Fruit fly (Drosophila melanogaster) whole organism, embryonic: ENCODE data around the gene pHCl-1.

Experiments
- Atf3 ChIP-seq: fragments of 200-800 bp; sonication (Bioruptor generic); optimal IDR thresholded peaks from 3 replicates; lab custom pipeline; 2016; ENCODE audit warnings: missing biosample characterization, missing genetic modification characterization
- Bteb2 ChIP-seq: fragments of 200-800 bp; sonication (Bioruptor generic); optimal IDR thresholded peaks from 2 replicates; lab custom pipeline; 2016; ENCODE audit warnings: missing biosample characterization, missing genetic modification characterization
- CG10267 ChIP-seq: fragments of 200-800 bp; sonication (Bioruptor generic); optimal IDR thresholded peaks from 2 replicates; lab custom pipeline; 2018; ENCODE audit warnings: missing biosample characterization, mild to moderate bottlenecking, missing genetic modification characterization, moderate library complexity
- CG10979 ChIP-seq: fragments of 200-800 bp; sonication (Bioruptor generic); optimal IDR thresholded peaks from 2 replicates; lab custom pipeline; 2018; ENCODE audit warnings: missing biosample characterization, mild to moderate bottlenecking, missing genetic modification characterization, moderate library complexity
- CG14710 ChIP-seq: fragments of 200-800 bp; sonication (Bioruptor generic); optimal IDR thresholded peaks from 3 replicates; lab custom pipeline; 2019; ENCODE audit warnings: missing biosample characterization, mild to moderate bottlenecking, missing genetic modification characterization, moderate library complexity
- CG15696 ChIP-seq: fragments of 200-800 bp; sonication (Bioruptor generic); optimal IDR thresholded peaks from 2 replicates; lab custom pipeline; 2019; ENCODE audit warnings: missing biosample characterization, mild to moderate bottlenecking, missing genetic modification characterization, moderate library complexity
- CG16815 ChIP-seq: fragments of 200-800 bp; sonication (Bioruptor generic); optimal IDR thresholded peaks from 3 replicates; lab custom pipeline; 2017; ENCODE audit warnings: missing biosample characterization, mild to moderate bottlenecking, missing genetic modification characterization
- CG17328 ChIP-seq: fragments of 200-800 bp; sonication (Bioruptor generic); IDR thresholded peaks from 2 replicates; pipeline ENCODE4 v1.3.6; 2022; ENCODE audit warnings: missing biosample characterization, missing genetic modification characterization
- CG17361 ChIP-seq: fragments of 200-800 bp; sonication (Bioruptor generic); IDR thresholded peaks from 3 replicates; pipeline ENCODE4 v1.3.6; 2022; ENCODE audit warnings: missing biosample characterization, missing genetic modification characterization
- CG17829 ChIP-seq: fragments of 200-800 bp; optimal IDR thresholded peaks from 2 replicates; lab custom pipeline; 2019; ENCODE audit warnings: missing biosample characterization, mild to moderate bottlenecking, missing genetic modification characterization, moderate library complexity
- CG18262 ChIP-seq: fragments of 200-800 bp; optimal IDR thresholded peaks from 3 replicates; lab custom pipeline; 2019; ENCODE audit warnings: missing biosample characterization, mild to moderate bottlenecking, missing genetic modification characterization, moderate library complexity
- CG18764 ChIP-seq: fragments of 200-800 bp; sonication (Bioruptor generic); optimal IDR thresholded peaks from 3 replicates; lab custom pipeline; 2016; ENCODE audit warnings: missing biosample characterization, missing genetic modification characterization
- CG2129 ChIP-seq: fragments of 200-800 bp; sonication (Bioruptor generic); IDR thresholded peaks from 2 replicates; pipeline ENCODE4 v1.3.6; 2022; ENCODE audit warnings: missing biosample characterization, missing genetic modification characterization; ENCODE audit not compliant: partially characterized antibody
- CG2712 ChIP-seq: fragments of 200-800 bp; optimal IDR thresholded peaks from 3 replicates; lab custom pipeline; 2019; ENCODE audit warnings: missing biosample characterization, mild to moderate bottlenecking, missing genetic modification characterization, moderate library complexity
- CG30431 ChIP-seq: fragments of 200-800 bp; sonication (Bioruptor generic); optimal IDR thresholded peaks from 2 replicates; lab custom pipeline; 2017; ENCODE audit warnings: missing biosample characterization, missing genetic modification characterization
- CG3726 ChIP-seq: fragments of 200-800 bp; sonication (Bioruptor generic); IDR thresholded peaks from 3 replicates; pipeline ENCODE4, ENCODE4 v1.3.6; 2022; ENCODE audit warnings: missing biosample characterization, missing genetic modification characterization
- CG4360 ChIP-seq: fragments of 200-800 bp; sonication (Bioruptor generic); IDR thresholded peaks from 2 replicates; pipeline ENCODE4 v1.3.6; 2022; ENCODE audit warnings: missing biosample characterization, missing genetic modification characterization
- CG6254 ChIP-seq: fragments of 200-800 bp; sonication (Bioruptor generic); optimal IDR thresholded peaks from 3 replicates; lab custom pipeline; 2017; ENCODE audit warnings: mild to moderate bottlenecking, missing biosample characterization, missing genetic modification reagents, missing genetic modification characterization
- CG8281 ChIP-seq: fragments of 200-800 bp; sonication (Bioruptor generic); optimal IDR thresholded peaks from 2 replicates; lab custom pipeline; 2018; ENCODE audit warnings: missing biosample characterization, mild to moderate bottlenecking, missing genetic modification characterization, moderate library complexity
- CG8765 ChIP-seq: fragments of 200-800 bp; sonication (Bioruptor generic); IDR thresholded peaks from 2 replicates; pipeline ENCODE4 v1.3.6; 2022; ENCODE audit warnings: missing biosample characterization, missing genetic modification characterization
- CG8924 ChIP-seq: fragments of 200-800 bp; optimal IDR thresholded peaks from 3 replicates; lab custom pipeline; 2019; ENCODE audit warnings: missing biosample characterization, mild to moderate bottlenecking, missing genetic modification characterization, moderate library complexity
- CG9727 ChIP-seq: fragments of 200-800 bp; sonication (Bioruptor generic); optimal IDR thresholded peaks from 3 replicates; lab custom pipeline; 2017; ENCODE audit warnings: missing biosample characterization, mild to moderate bottlenecking, missing genetic modification characterization
- Chrac-16 ChIP-seq: fragments of 200-800 bp; sonication (Bioruptor generic); optimal IDR thresholded peaks from 3 replicates; lab custom pipeline; 2016; ENCODE audit warnings: missing biosample characterization, missing genetic modification characterization
- CoRest ChIP-seq: fragments of 200-800 bp; sonication (Bioruptor generic); optimal IDR thresholded peaks from 3 replicates; lab custom pipeline; 2018; ENCODE audit warnings: missing biosample characterization, mild to moderate bottlenecking, missing genetic modification characterization, moderate library complexity
- D ChIP-seq, 2 experiments: fragments of 200-800 bp in 1 of 2; fragments of >200 bp in 1 of 2; sonication (Bioruptor generic) in 1 of 2; optimal IDR thresholded peaks; 2 replicates in 1 of 2; 3 replicates in 1 of 2; lab custom pipeline; 2017; ENCODE audit warnings: mild to moderate bottlenecking in 1 of 2, missing biosample characterization in 1 of 2, missing genetic modification characterization in 1 of 2, missing genetic modification reagents in 1 of 2
- Dfd ChIP-seq, 2 experiments: fragments of >200 bp; optimal IDR thresholded peaks; 2 replicates each; lab custom pipeline; 2017; ENCODE audit warnings: missing biosample characterization in 2 of 2, missing genetic modification characterization in 2 of 2
- E2f2 ChIP-seq: fragments of 200-800 bp; sonication (Bioruptor generic); IDR thresholded peaks from 2 replicates; pipeline ENCODE4 v1.3.6; 2022; ENCODE audit warnings: missing biosample characterization, missing genetic modification characterization
- Ets65A ChIP-seq: fragments of 200-800 bp; sonication (Bioruptor generic); peaks from one replicate; lab custom pipeline; 2016; ENCODE audit warnings: missing biosample characterization, missing genetic modification characterization
- HHEX ChIP-seq: fragments of 200-800 bp; sonication (Bioruptor generic); optimal IDR thresholded peaks from 3 replicates; lab custom pipeline; 2017; ENCODE audit warnings: missing biosample characterization, mild to moderate bottlenecking, missing genetic modification characterization, missing genetic modification reagents
- Hsf ChIP-seq: fragments of 200-800 bp; sonication (Bioruptor generic); optimal IDR thresholded peaks from 3 replicates; lab custom pipeline; 2016; ENCODE audit warnings: missing biosample characterization, missing genetic modification characterization
- Usf ChIP-seq: fragments of 200-800 bp; sonication (Bioruptor generic); optimal IDR thresholded peaks from 2 replicates; lab custom pipeline; 2017; ENCODE audit warnings: missing genotype, missing biosample characterization, missing genetic modification characterization
- Xrp1 ChIP-seq: fragments of 200-800 bp; sonication (Bioruptor generic); IDR thresholded peaks from 2 replicates; pipeline ENCODE4 v1.3.6; 2022; ENCODE audit warnings: missing biosample characterization, missing genetic modification characterization
- az2 ChIP-seq: fragments of 200-800 bp; sonication (Bioruptor generic); optimal IDR thresholded peaks from 3 replicates; lab custom pipeline; 2016; ENCODE audit warnings: missing biosample characterization, missing genetic modification characterization
- dmrt11E ChIP-seq: fragments of 200-800 bp; sonication (Bioruptor generic); optimal IDR thresholded peaks from 3 replicates; lab custom pipeline; 2018; ENCODE audit warnings: missing biosample characterization, mild to moderate bottlenecking, missing genetic modification characterization, moderate library complexity
- fd102C ChIP-seq: fragments of 200-800 bp; sonication (Bioruptor generic); optimal IDR thresholded peaks from 2 replicates; lab custom pipeline; 2018; ENCODE audit warnings: missing biosample characterization, mild to moderate bottlenecking, missing genetic modification characterization, moderate library complexity
- fd96Cb ChIP-seq: fragments of 200-800 bp; sonication (Bioruptor generic); optimal IDR thresholded peaks from 2 replicates; lab custom pipeline; 2018; ENCODE audit warnings: missing biosample characterization, mild to moderate bottlenecking, missing genetic modification characterization, moderate library complexity
- gem ChIP-seq: fragments of 200-800 bp; sonication (Bioruptor generic); optimal IDR thresholded peaks from 2 replicates; lab custom pipeline; 2019; ENCODE audit warnings: missing biosample characterization, mild to moderate bottlenecking, missing genetic modification characterization, moderate library complexity
- lola ChIP-seq, 3 experiments: fragments of >200 bp in 2 of 3; fragments of 200-800 bp in 1 of 3; sonication (Bioruptor generic) in 1 of 3; optimal IDR thresholded peaks; 2 replicates each; lab custom pipeline; 2017 to 2019; ENCODE audit warnings: missing biosample characterization in 3 of 3, missing genetic modification characterization in 3 of 3, mild to moderate bottlenecking in 1 of 3, moderate library complexity in 1 of 3
- nmo ChIP-seq: fragments of 200-800 bp; sonication (Bioruptor generic); optimal IDR thresholded peaks from 2 replicates; lab custom pipeline; 2018; ENCODE audit warnings: missing biosample characterization, mild to moderate bottlenecking, missing genetic modification characterization, moderate library complexity
- phol ChIP-seq: fragments of 200-800 bp; sonication (Bioruptor generic); optimal IDR thresholded peaks from 3 replicates; lab custom pipeline; 2018; ENCODE audit warnings: missing biosample characterization, mild to moderate bottlenecking, missing genetic modification characterization, moderate library complexity
- repo ChIP-seq: fragments of 200-800 bp; sonication (Bioruptor generic); optimal IDR thresholded peaks from 2 replicates; lab custom pipeline; 2016; ENCODE audit warnings: missing biosample characterization, missing genetic modification characterization
- tio ChIP-seq: fragments of 200-800 bp; sonication (Bioruptor generic); optimal IDR thresholded peaks from 2 replicates; lab custom pipeline; 2017; ENCODE audit warnings: missing biosample characterization, missing genetic modification characterization, inconsistent platforms
- trem ChIP-seq: fragments of 200-800 bp; optimal IDR thresholded peaks from 3 replicates; lab custom pipeline; 2019; ENCODE audit warnings: missing biosample characterization, mild to moderate bottlenecking, missing genetic modification characterization, moderate library complexity
- vfl ChIP-seq: fragments of 200-800 bp; sonication (Bioruptor generic); optimal IDR thresholded peaks from 2 replicates; lab custom pipeline; 2016; ENCODE audit warnings: missing biosample characterization, missing genetic modification characterization
- zf30C ChIP-seq: fragments of 200-800 bp; sonication (Bioruptor generic); optimal IDR thresholded peaks from 3 replicates; lab custom pipeline; 2018; ENCODE audit warnings: missing biosample characterization, mild to moderate bottlenecking, missing genetic modification characterization

pHCl-1 gene

dm6 chr3L:15847655-15848054 lies 51.2 kb downstream of the pHCl-1 start:
- TF ChIP-seq CG18764 (GFP tag; lab: Kevin White, UChicago), result no peak
- TF ChIP-seq CG2129, result no peak
- TF ChIP-seq CG14710 (tag; lab: Kevin White, UChicago), result peak; percentile 42
- TF ChIP-seq CG6254 (GFP tag; lab: Kevin White, UChicago), result no peak
- peak; percentile 26 for TF ChIP-seq CG16815 (GFP tag; lab: Kevin White, UChicago)
- TF ChIP-seq CG8281 (tag; lab: Kevin White, UChicago), result no peak
- peak; percentile 55; the same call in 2 of the 3 replicates for TF ChIP-seq CG17361 (GFP tag; lab: Robert Waterston, UW)
- 0 out of 2 replicates have a peak, but pooled peaks have one; percentile 45 for TF ChIP-seq CG8765 (GFP tag; lab: Robert Waterston, UW)
- peak; percentile 10 for TF ChIP-seq CoRest (tag; lab: Kevin White, UChicago)
- no peak for TF ChIP-seq Atf3 (GFP tag; lab: Kevin White, UChicago)
- peak; percentile 72 for TF ChIP-seq zf30C
- TF ChIP-seq Xrp1 (GFP tag; lab: Robert Waterston, UW), result peak; percentile 11; the same call in 1 of the 2 replicates
- no peak for TF ChIP-seq D (optimal IDR thresholded peaks at IDR 0.05; lab: Kevin White, UChicago)
- TF ChIP-seq D (GFP tag; optimal IDR thresholded peaks at IDR 0.05; lab: Kevin White, UChicago), result no peak
- TF ChIP-seq CG15696, result peak; percentile 44
- TF ChIP-seq CG10979, result peak; percentile 28
- peak; percentile 53 for TF ChIP-seq dmrt11E
- TF ChIP-seq CG18262 (tag; lab: Kevin White, UChicago), result peak; percentile 58
- no peak for TF ChIP-seq HHEX (GFP tag; lab: Kevin White, UChicago)
- peak; percentile 10 for TF ChIP-seq CG17829 (tag; lab: Kevin White, UChicago)
- peak; percentile 14 for TF ChIP-seq gem
- TF ChIP-seq Ets65A (GFP tag; lab: Kevin White, UChicago), result peak; percentile 91
- peak; percentile 39 for TF ChIP-seq tio (GFP tag; lab: Kevin White, UChicago)
- peak in 1 of 3 experiments; percentile 54 for TF ChIP-seq lola (GFP tag; optimal IDR thresholded peaks at IDR 0.05; lab: Kevin White, UChicago)
- TF ChIP-seq CG30431 (GFP tag; lab: Kevin White, UChicago), result peak; percentile 26
- no peak for TF ChIP-seq CG3726 (GFP tag; lab: Robert Waterston, UW)
- peak; percentile 5 for TF ChIP-seq fd102C
- no peak for TF ChIP-seq CG4360
- TF ChIP-seq phol, result peak; percentile 44
- no peak for TF ChIP-seq Bteb2
- peak; percentile 7 for TF ChIP-seq Chrac-16
- TF ChIP-seq Usf, result peak; percentile 5
- peak; percentile 68 for TF ChIP-seq CG9727 (GFP tag; lab: Kevin White, UChicago)
- TF ChIP-seq vfl (GFP tag; lab: Kevin White, UChicago), result no peak
- TF ChIP-seq az2 (GFP tag; lab: Kevin White, UChicago), result peak; percentile 10
- TF ChIP-seq CG17328 (GFP tag; lab: Robert Waterston, UW), result no peak
- no peak for TF ChIP-seq Dfd (GFP tag; optimal IDR thresholded peaks at IDR 0.05; lab: Kevin White, UChicago)
- peak; percentile 15 for TF ChIP-seq nmo (GFP tag; lab: Kevin White, UChicago)
- TF ChIP-seq CG8924 (tag; lab: Kevin White, UChicago), result peak; percentile 10
- no peak for TF ChIP-seq repo (GFP tag; lab: Kevin White, UChicago)
- TF ChIP-seq CG2712 (tag; lab: Kevin White, UChicago), result peak; percentile 41
- TF ChIP-seq fd96Cb, result peak; percentile 7
- TF ChIP-seq trem (tag; lab: Kevin White, UChicago), result peak; percentile 2
- TF ChIP-seq E2f2 (GFP tag; lab: Robert Waterston, UW), result no peak
- TF ChIP-seq CG10267 (tag; lab: Kevin White, UChicago), result peak; percentile 14
- peak; percentile 3 for TF ChIP-seq Hsf (GFP tag; lab: Kevin White, UChicago)
